Fruit fly (Drosophila melanogaster) whole organism, embryonic: ENCODE results near the gene RluA-1.

ENCODE experiments used
- CG10209 ChIP-seq: fragments of 200-800 bp; sonication (Bioruptor generic); optimal IDR thresholded peaks from 3 replicates; lab custom pipeline; 2017; ENCODE audit warnings: missing biosample characterization, mild to moderate bottlenecking, missing genetic modification characterization, missing genetic modification reagents
- CG10366 ChIP-seq: fragments of 200-800 bp; sonication (Bioruptor generic); IDR thresholded peaks from 2 replicates; pipeline ENCODE4 v1.3.6; 2022; ENCODE audit warnings: missing biosample characterization, missing genetic modification characterization
- CG11085 ChIP-seq: fragments of 200-800 bp; sonication (Bioruptor generic); IDR thresholded peaks from 2 replicates; pipeline ENCODE4 v1.3.6; 2022; ENCODE audit warnings: missing biosample characterization, missing genetic modification characterization
- CG11093 ChIP-seq: fragments of 200-800 bp; sonication (Bioruptor generic); IDR thresholded peaks from 3 replicates; pipeline ENCODE4 v1.3.6; 2022; ENCODE audit warnings: missing biosample characterization, missing genetic modification characterization
- CG11560 ChIP-seq: fragments of 200-800 bp; sonication (Bioruptor generic); IDR thresholded peaks from 3 replicates; pipeline ENCODE4 v1.3.6; 2022; ENCODE audit warnings: missing biosample characterization, missing genetic modification characterization
- CG12071 ChIP-seq: fragments of 200-800 bp; sonication (Bioruptor generic); optimal IDR thresholded peaks from 3 replicates; lab custom pipeline; 2018; ENCODE audit warnings: missing biosample characterization, mild to moderate bottlenecking, missing genetic modification characterization
- CG14014 ChIP-seq: fragments of 200-800 bp; sonication (Bioruptor generic); IDR thresholded peaks from 2 replicates; pipeline ENCODE4 v1.3.6; 2022; ENCODE audit warnings: missing biosample characterization, missing genetic modification characterization
- CG14667 ChIP-seq: fragments of 200-800 bp; sonication (Bioruptor generic); IDR thresholded peaks from 2 replicates; pipeline ENCODE4 v1.3.6; 2022; ENCODE audit warnings: missing biosample characterization, missing genetic modification characterization
- CG1603 ChIP-seq: fragments of 200-800 bp; sonication (Bioruptor generic); optimal IDR thresholded peaks from 2 replicates; lab custom pipeline; 2019; ENCODE audit warnings: missing biosample characterization, mild to moderate bottlenecking, missing genetic modification characterization, moderate library complexity
- CG17829 ChIP-seq: fragments of 200-800 bp; optimal IDR thresholded peaks from 2 replicates; lab custom pipeline; 2019; ENCODE audit warnings: missing biosample characterization, mild to moderate bottlenecking, missing genetic modification characterization, moderate library complexity
- CG2712 ChIP-seq: fragments of 200-800 bp; optimal IDR thresholded peaks from 3 replicates; lab custom pipeline; 2019; ENCODE audit warnings: missing biosample characterization, mild to moderate bottlenecking, missing genetic modification characterization, moderate library complexity
- CG30403 ChIP-seq: fragments of 200-800 bp; sonication (Bioruptor generic); optimal IDR thresholded peaks from 3 replicates; lab custom pipeline; 2016; ENCODE audit warnings: missing biosample characterization, missing genetic modification characterization
- CG32532 ChIP-seq: fragments of 200-800 bp; sonication (Bioruptor generic); IDR thresholded peaks from 2 replicates; pipeline ENCODE4 v1.3.6; 2022; ENCODE audit warnings: missing biosample characterization, missing genetic modification characterization
- CG33557 ChIP-seq: fragments of 200-800 bp; sonication (Bioruptor generic); optimal IDR thresholded peaks from 2 replicates; lab custom pipeline; 2019; ENCODE audit warnings: missing biosample characterization, mild to moderate bottlenecking, missing genetic modification characterization, moderate library complexity
- CG34422 ChIP-seq: fragments of 200-800 bp; sonication (Bioruptor generic); IDR thresholded peaks from 3 replicates; pipeline ENCODE4 v1.3.6; 2022; ENCODE audit warnings: missing biosample characterization, missing genetic modification characterization
- CG5245 ChIP-seq: fragments of 200-800 bp; sonication (Bioruptor generic); optimal IDR thresholded peaks from 3 replicates; lab custom pipeline; 2016; ENCODE audit warnings: missing biosample characterization, missing genetic modification characterization
- CG6654 ChIP-seq: fragments of 200-800 bp; sonication (Bioruptor generic); optimal IDR thresholded peaks from 2 replicates; lab custom pipeline; 2017; ENCODE audit warnings: missing biosample characterization, mild to moderate bottlenecking, missing genetic modification characterization
- CG6813 ChIP-seq: fragments of 200-800 bp; sonication (Bioruptor generic); optimal IDR thresholded peaks from 2 replicates; lab custom pipeline; 2017; ENCODE audit warnings: missing biosample characterization, missing genetic modification characterization, mild to moderate bottlenecking, moderate library complexity, missing genetic modification reagents
- CG7928 ChIP-seq: fragments of 200-800 bp; sonication (Bioruptor generic); optimal IDR thresholded peaks from 2 replicates; lab custom pipeline; 2017; ENCODE audit warnings: missing biosample characterization, mild to moderate bottlenecking, missing genetic modification characterization
- CG7963 ChIP-seq: fragments of 200-800 bp; sonication (Bioruptor generic); IDR thresholded peaks from 3 replicates; pipeline ENCODE4 v1.3.6; 2022; ENCODE audit warnings: missing biosample characterization, missing genetic modification characterization; ENCODE audit not compliant: partially characterized antibody
- CG8944 ChIP-seq: fragments of 200-800 bp; sonication (Bioruptor generic); optimal IDR thresholded peaks from 3 replicates; lab custom pipeline; 2016; ENCODE audit warnings: missing biosample characterization, missing genetic modification characterization
- CG9817 ChIP-seq: fragments of 200-800 bp; sonication (Bioruptor generic); optimal IDR thresholded peaks from 2 replicates; lab custom pipeline; 2018; ENCODE audit warnings: missing biosample characterization, mild to moderate bottlenecking, missing genetic modification characterization, moderate library complexity
- Hmx ChIP-seq: fragments of 200-800 bp; sonication (Bioruptor generic); optimal IDR thresholded peaks from 2 replicates; lab custom pipeline; 2016; ENCODE audit warnings: missing biosample characterization, missing genetic modification characterization
- Hr39 ChIP-seq: fragments of >200 bp; optimal IDR thresholded peaks from 2 replicates; lab custom pipeline; 2017
- Mes4 ChIP-seq: fragments of 200-800 bp; sonication (Bioruptor generic); optimal IDR thresholded peaks from 2 replicates; lab custom pipeline; 2016; ENCODE audit warnings: missing biosample characterization, missing genetic modification characterization
- NFAT ChIP-seq: fragments of 200-800 bp; sonication (Bioruptor generic); IDR thresholded peaks from 2 replicates; pipeline ENCODE4 v1.3.6; 2022; ENCODE audit warnings: missing biosample characterization, missing genetic modification characterization
- Nf-YC ChIP-seq: fragments of 200-800 bp; optimal IDR thresholded peaks from 3 replicates; lab custom pipeline; 2019; ENCODE audit warnings: missing biosample characterization, mild to moderate bottlenecking, missing genetic modification characterization, moderate library complexity
- Oaz ChIP-seq: fragments of 200-800 bp; sonication (Bioruptor generic); IDR thresholded peaks from 2 replicates; pipeline ENCODE4 v1.3.6; 2022; ENCODE audit warnings: missing biosample characterization, missing genetic modification characterization
- Sox100B ChIP-seq: fragments of 200-800 bp; sonication (Bioruptor generic); optimal IDR thresholded peaks from 3 replicates; lab custom pipeline; 2018; ENCODE audit warnings: missing biosample characterization, mild to moderate bottlenecking, missing genetic modification characterization
- Trl ChIP-seq, 3 experiments: fragments of >200 bp in 2 of 3; fragments of 200-800 bp in 1 of 3; sonication (Bioruptor generic) in 1 of 3; optimal IDR thresholded peaks; 2 replicates in 1 of 3; 3 replicates in 2 of 3; lab custom pipeline; 2016 to 2017; ENCODE audit warnings: missing biosample characterization in 1 of 3, missing genetic modification characterization in 1 of 3
- cg ChIP-seq: fragments of 200-800 bp; sonication (Bioruptor generic); optimal IDR thresholded peaks from 3 replicates; lab custom pipeline; 2019; ENCODE audit warnings: missing biosample characterization, mild to moderate bottlenecking, missing genetic modification characterization, moderate library complexity
- ewg ChIP-seq: fragments of 200-800 bp; sonication (Bioruptor generic); optimal IDR thresholded peaks from 3 replicates; lab custom pipeline; 2017; ENCODE audit warnings: mild to moderate bottlenecking, missing biosample characterization, missing genetic modification reagents, missing genetic modification characterization
- ftz-f1 ChIP-seq: fragments of 200-800 bp; sonication (Bioruptor generic); optimal IDR thresholded peaks from 2 replicates; lab custom pipeline; 2016; ENCODE audit warnings: missing biosample characterization, missing genetic modification characterization
- gcm2 ChIP-seq: fragments of 200-800 bp; sonication (Bioruptor generic); optimal IDR thresholded peaks from 2 replicates; lab custom pipeline; 2016; ENCODE audit warnings: missing biosample characterization, missing genetic modification characterization
- ham ChIP-seq: fragments of 200-800 bp; sonication (Bioruptor generic); IDR thresholded peaks from 2 replicates; pipeline ENCODE4 v1.3.6; 2022; ENCODE audit warnings: missing biosample characterization, missing genetic modification characterization
- hb ChIP-seq: fragments of 200-800 bp; sonication (Bioruptor generic); IDR thresholded peaks from 3 replicates; pipeline ENCODE4 v1.3.6; 2022; ENCODE audit warnings: missing biosample characterization, missing genetic modification characterization; ENCODE audit not compliant: partially characterized antibody
- her ChIP-seq: fragments of 200-800 bp; sonication (Bioruptor generic); optimal IDR thresholded peaks from 2 replicates; lab custom pipeline; 2016; ENCODE audit warnings: missing biosample characterization, missing genetic modification characterization
- kah ChIP-seq: fragments of 200-800 bp; sonication (Bioruptor generic); optimal IDR thresholded peaks from 2 replicates; lab custom pipeline; 2018; ENCODE audit warnings: missing biosample characterization, mild to moderate bottlenecking, missing genetic modification characterization
- lilli ChIP-seq: fragments of 200-800 bp; sonication (Bioruptor generic); optimal IDR thresholded peaks from 3 replicates; lab custom pipeline; 2016; ENCODE audit warnings: missing biosample characterization, missing genetic modification characterization
- oc ChIP-seq: fragments of 200-800 bp; sonication (Bioruptor generic); optimal IDR thresholded peaks from 2 replicates; lab custom pipeline; 2018; ENCODE audit warnings: missing biosample characterization, mild to moderate bottlenecking, missing genetic modification characterization, moderate library complexity
- pita ChIP-seq: fragments of 200-800 bp; sonication (Bioruptor generic); optimal IDR thresholded peaks from 2 replicates; lab custom pipeline; 2017; ENCODE audit warnings: missing biosample characterization, mild to moderate bottlenecking, missing genetic modification characterization
- pnt ChIP-seq: fragments of 200-800 bp; sonication (Bioruptor generic); optimal IDR thresholded peaks from 3 replicates; lab custom pipeline; 2016; ENCODE audit warnings: missing biosample characterization, missing genetic modification characterization
- sim ChIP-seq: fragments of 200-800 bp; sonication (Bioruptor generic); IDR thresholded peaks from 2 replicates; pipeline ENCODE4 v1.3.6; 2022; ENCODE audit warnings: missing biosample characterization, missing genetic modification characterization
- slp2 ChIP-seq: fragments of 200-800 bp; sonication (Bioruptor generic); optimal IDR thresholded peaks from 2 replicates; lab custom pipeline; 2016; ENCODE audit warnings: missing biosample characterization, missing genetic modification characterization
- sna ChIP-seq: fragments of 200-800 bp; sonication (Bioruptor generic); IDR thresholded peaks from 2 replicates; pipeline ENCODE4 v1.3.6; 2022; ENCODE audit warnings: missing biosample characterization, missing genetic modification characterization; ENCODE audit not compliant: partially characterized antibody
- sr ChIP-seq: fragments of 200-800 bp; sonication (Bioruptor generic); IDR thresholded peaks from 3 replicates; pipeline ENCODE4 v1.3.6; 2022; ENCODE audit warnings: missing biosample characterization, missing genetic modification characterization
- tup ChIP-seq: fragments of 200-800 bp; sonication (Bioruptor generic); optimal IDR thresholded peaks from 2 replicates; lab custom pipeline; 2016; ENCODE audit warnings: missing biosample characterization, mild to moderate bottlenecking, missing genetic modification characterization, moderate library complexity
- vnd ChIP-seq: fragments of 200-800 bp; sonication (Bioruptor generic); IDR thresholded peaks from 3 replicates; pipeline ENCODE4 v1.3.6; 2022; ENCODE audit warnings: missing biosample characterization, missing genetic modification characterization; ENCODE audit not compliant: partially characterized antibody
- zfh2 ChIP-seq: fragments of 200-800 bp; sonication (Bioruptor generic); optimal IDR thresholded peaks from 2 replicates; lab custom pipeline; 2016; ENCODE audit warnings: missing biosample characterization, missing genetic modification characterization

Gene RluA-1

DNA sequence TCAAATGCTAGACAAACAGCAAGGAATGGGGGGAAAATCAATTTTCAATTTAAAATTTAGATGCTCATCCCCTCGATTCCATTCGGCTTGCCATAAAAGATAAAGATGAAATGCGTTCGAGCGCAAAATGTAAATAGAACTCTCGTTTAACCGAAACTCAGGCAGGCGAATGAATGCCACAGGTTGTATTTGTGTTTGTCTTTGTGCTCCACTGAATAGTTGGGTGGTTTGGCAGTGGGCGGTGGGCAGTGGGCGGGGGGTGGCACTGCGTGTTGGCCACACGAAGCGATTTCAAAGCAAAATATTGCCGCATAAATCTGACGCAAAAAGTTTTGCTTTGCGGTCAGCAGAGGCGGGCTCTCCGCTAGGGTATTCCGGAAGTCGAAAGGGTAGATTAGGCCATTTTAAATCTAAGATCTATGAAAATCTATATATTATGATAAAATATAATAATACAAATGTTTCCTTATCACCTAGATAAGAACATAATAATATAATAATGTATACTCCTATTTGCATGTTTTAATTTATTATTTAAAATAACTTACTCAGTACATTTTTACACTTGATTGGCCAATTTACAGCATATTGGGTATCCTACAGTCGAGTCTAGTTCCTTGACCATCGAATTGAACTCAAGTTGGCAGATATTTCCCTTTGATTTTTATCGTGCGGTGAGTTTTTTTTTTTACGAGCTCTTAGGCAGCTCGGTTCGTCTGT, 48.2 kb upstream of the RluA-1 start (continued):
- no peak for TF ChIP-seq Oaz
- peak; percentile 31 for TF ChIP-seq CG5245 (GFP tag; lab: Kevin White, UChicago)
- no peak for TF ChIP-seq sna (GFP tag; lab: Robert Waterston, UW)
- no peak; the same call in 1 of the 2 replicates for TF ChIP-seq sim
- TF ChIP-seq CG10209 (GFP tag; lab: Kevin White, UChicago) = peak; percentile 74
- TF ChIP-seq hb (GFP tag; lab: Robert Waterston, UW) = no peak
- peak; percentile 92 for TF ChIP-seq sr (GFP tag; lab: Robert Waterston, UW)
- TF ChIP-seq ham (GFP tag; lab: Robert Waterston, UW) = no peak
- TF ChIP-seq NFAT (GFP tag; lab: Robert Waterston, UW) = peak; percentile 42; the same call in 1 of the 2 replicates
- no peak for TF ChIP-seq Mes4
- no peak for TF ChIP-seq CG7928 (GFP tag; lab: Kevin White, UChicago)
- TF ChIP-seq CG12071 = no peak
- peak; percentile 36 for TF ChIP-seq CG6813 (GFP tag; lab: Kevin White, UChicago)
- peak; percentile 34 for TF ChIP-seq CG9817 (tag; lab: Kevin White, UChicago)
- peak; percentile 68; the same call in 1 of the 3 replicates for TF ChIP-seq CG11093 (GFP tag; lab: Robert Waterston, UW)
- TF ChIP-seq CG17829 (tag; lab: Kevin White, UChicago) = peak; percentile 37
- peak; percentile 68 for TF ChIP-seq Sox100B (GFP tag; lab: Kevin White, UChicago)
- TF ChIP-seq Hr39 (lab: Kevin White, UChicago) = no peak
- TF ChIP-seq vnd (GFP tag; lab: Robert Waterston, UW) = no peak
- TF ChIP-seq pnt (GFP tag; lab: Kevin White, UChicago) = no peak
- no peak for TF ChIP-seq her (GFP tag; lab: Kevin White, UChicago)
- TF ChIP-seq CG10366 = peak; percentile 61
- TF ChIP-seq CG6654 = no peak
- peak; percentile 77 for TF ChIP-seq CG30403
- no peak for TF ChIP-seq CG7963
- no peak for TF ChIP-seq CG8944 (GFP tag; lab: Kevin White, UChicago)
- peak; percentile 60; the same call in 2 of the 3 replicates for TF ChIP-seq CG34422 (GFP tag; lab: Robert Waterston, UW)
- peak; percentile 36 for TF ChIP-seq ewg
- TF ChIP-seq CG33557 = no peak
- peak; percentile 45; the same call in 1 of the 2 replicates for TF ChIP-seq CG32532
- TF ChIP-seq kah (GFP tag; lab: Kevin White, UChicago) = no peak
- TF ChIP-seq CG1603 (tag; lab: Kevin White, UChicago) = no peak
- TF ChIP-seq cg = no peak
- TF ChIP-seq slp2 (GFP tag; lab: Kevin White, UChicago) = no peak
- peak; percentile 22 for TF ChIP-seq lilli (GFP tag; lab: Kevin White, UChicago)
- no peak for TF ChIP-seq ftz-f1 (GFP tag; lab: Kevin White, UChicago)
- peak; percentile 38; the same call in 1 of the 2 replicates for TF ChIP-seq CG14667
- no peak for TF ChIP-seq Trl (optimal IDR thresholded peaks at IDR 0.05; lab: Kevin White, UChicago)
- TF ChIP-seq Trl (GFP tag; optimal IDR thresholded peaks at IDR 0.05; lab: Kevin White, UChicago) = no peak
- TF ChIP-seq Hmx = no peak
- no peak for TF ChIP-seq zfh2 (GFP tag; lab: Kevin White, UChicago)
- no peak for TF ChIP-seq pita (GFP tag; lab: Kevin White, UChicago)
- peak; percentile 60; the same call in 1 of the 3 replicates for TF ChIP-seq CG11560 (tag; lab: Robert Waterston, UW)
- no peak for TF ChIP-seq tup (GFP tag; lab: Kevin White, UChicago)
- no peak for TF ChIP-seq gcm2 (GFP tag; lab: Kevin White, UChicago)
- TF ChIP-seq CG11085 (GFP tag; lab: Robert Waterston, UW) = 0 out of 2 replicates have a peak, but pooled peaks have one; percentile 32
- no peak for TF ChIP-seq Nf-YC
- no peak for TF ChIP-seq oc (tag; lab: Kevin White, UChicago)
- TF ChIP-seq CG14014 (GFP tag; lab: Robert Waterston, UW) = peak; percentile 25; the same call in 1 of the 2 replicates
- peak; percentile 64 for TF ChIP-seq CG2712
